Worm (Caenorhabditis elegans) whole organism, mixed stage, embryonic: ENCODE measurements around the gene T19H5.7.

ENCODE experiments used
- M03D4.4 ChIP-seq: sonication (generic microtip); optimal IDR thresholded peaks from 2 replicates; lab custom pipeline; 2017; ENCODE audit warnings: mild to moderate bottlenecking, missing genetic modification characterization, missing compliant biosample characterization
- bed-3 ChIP-seq: fragments of 200-800 bp; sonication (Bioruptor generic); optimal IDR thresholded peaks from 3 replicates; lab custom pipeline; 2018; ENCODE audit warnings: mild to moderate bottlenecking, missing genetic modification characterization, moderate library complexity, missing compliant biosample characterization
- blmp-1 ChIP-seq: fragments of 150-350 bp; optimal IDR thresholded peaks from 2 replicates; lab custom pipeline; 2014; ENCODE audit warnings: missing biosample characterization, missing genetic modification characterization
- ceh-39 ChIP-seq: fragments of 150-350 bp; optimal IDR thresholded peaks from 2 replicates; lab custom pipeline; 2014; ENCODE audit warnings: missing biosample characterization, missing genetic modification characterization
- ceh-43 ChIP-seq: fragments of 200-800 bp; sonication (Bioruptor generic); optimal IDR thresholded peaks from 2 replicates; lab custom pipeline; 2018; ENCODE audit warnings: mild to moderate bottlenecking, missing genetic modification characterization, moderate library complexity, missing compliant biosample characterization
- ces-1 ChIP-seq: fragments of 150-350 bp; optimal IDR thresholded peaks from 2 replicates; lab custom pipeline; 2014; ENCODE audit warnings: missing biosample characterization, missing genetic modification reagents, missing genetic modification characterization
- cnd-1 ChIP-seq: fragments of 200-800 bp; sonication (Bioruptor generic); optimal IDR thresholded peaks from 2 replicates; lab custom pipeline; 2018; ENCODE audit warnings: mild to moderate bottlenecking, missing genetic modification characterization, missing compliant biosample characterization
- drap-1 ChIP-seq: fragments of 200-800 bp; sonication (Bioruptor generic); optimal IDR thresholded peaks from 3 replicates; lab custom pipeline; 2018; ENCODE audit warnings: mild to moderate bottlenecking, missing genetic modification characterization, missing compliant biosample characterization
- elt-1 ChIP-seq: sonication (generic microtip); optimal IDR thresholded peaks from 2 replicates; lab custom pipeline; 2017; ENCODE audit warnings: missing genetic modification characterization, mild to moderate bottlenecking, missing compliant biosample characterization, antibody characterized with exemption, moderate library complexity, borderline replicate concordance; ENCODE audit not compliant: insufficient read depth
- elt-3 ChIP-seq: fragments of 150-350 bp; optimal IDR thresholded peaks from 2 replicates; lab custom pipeline; 2014; ENCODE audit warnings: missing biosample characterization, missing genetic modification characterization
- flh-1 ChIP-seq: fragments of 200-800 bp; sonication (Bioruptor generic); optimal IDR thresholded peaks from 2 replicates; lab custom pipeline; 2018; ENCODE audit warnings: mild to moderate bottlenecking, missing genetic modification characterization, moderate library complexity, missing compliant biosample characterization
- ham-2 ChIP-seq: fragments of 200-800 bp; sonication (Bioruptor generic); optimal IDR thresholded peaks from 2 replicates; lab custom pipeline; 2018; ENCODE audit warnings: mild to moderate bottlenecking, missing genetic modification characterization, missing compliant biosample characterization
- hlh-1 ChIP-seq: fragments of 150-350 bp; optimal IDR thresholded peaks from 2 replicates; lab custom pipeline; 2014; ENCODE audit warnings: missing biosample characterization, missing genetic modification reagents, missing genetic modification characterization
- lin-13 ChIP-seq: fragments of 150-350 bp; optimal IDR thresholded peaks from 2 replicates; lab custom pipeline; 2014; ENCODE audit warnings: missing biosample characterization, missing genetic modification characterization
- lin-32 ChIP-seq: fragments of 200-800 bp; sonication (Bioruptor generic); optimal IDR thresholded peaks from 2 replicates; lab custom pipeline; 2018; ENCODE audit warnings: mild to moderate bottlenecking, missing genetic modification characterization, missing compliant biosample characterization
- lsy-2 ChIP-seq: fragments of 150-350 bp; optimal IDR thresholded peaks from 2 replicates; lab custom pipeline; 2014; ENCODE audit warnings: missing biosample characterization, missing genetic modification characterization
- mep-1 ChIP-seq: fragments of 150-350 bp; optimal IDR thresholded peaks from 2 replicates; lab custom pipeline; 2017; ENCODE audit warnings: missing biosample characterization, missing genetic modification reagents, missing genetic modification characterization, inconsistent platforms
- mls-2 ChIP-seq: sonication (generic microtip); optimal IDR thresholded peaks from 2 replicates; lab custom pipeline; 2016; ENCODE audit warnings: mild to moderate bottlenecking, missing genetic modification characterization, moderate library complexity, missing compliant biosample characterization
- nhr-12 ChIP-seq: fragments of 150-350 bp; optimal IDR thresholded peaks from 2 replicates; lab custom pipeline; 2014; ENCODE audit warnings: missing biosample characterization, missing genetic modification characterization
- nhr-2 ChIP-seq: fragments of 150-350 bp; optimal IDR thresholded peaks from 2 replicates; lab custom pipeline; 2014; ENCODE audit warnings: missing biosample characterization, missing genetic modification characterization
- nhr-237 ChIP-seq: fragments of 150-350 bp; optimal IDR thresholded peaks from 2 replicates; lab custom pipeline; 2014; ENCODE audit warnings: missing biosample characterization, missing genetic modification characterization
- nhr-76 ChIP-seq: sonication (generic microtip); optimal IDR thresholded peaks from 2 replicates; lab custom pipeline; 2017; ENCODE audit warnings: missing biosample characterization, missing genetic modification characterization
- sem-2 ChIP-seq: fragments of 200-800 bp; sonication (Bioruptor generic); optimal IDR thresholded peaks from 2 replicates; lab custom pipeline; 2018; ENCODE audit warnings: mild to moderate bottlenecking, missing genetic modification characterization, missing compliant biosample characterization
- snpc-4 ChIP-seq: fragments of 150-350 bp; optimal IDR thresholded peaks from 2 replicates; lab custom pipeline; 2014; ENCODE audit warnings: missing biosample characterization, missing genetic modification characterization
- sptf-1 ChIP-seq: sonication (generic microtip); optimal IDR thresholded peaks from 2 replicates; lab custom pipeline; 2017; ENCODE audit warnings: mild to moderate bottlenecking, missing genetic modification characterization, moderate library complexity, missing compliant biosample characterization
- tbx-8 ChIP-seq: fragments of 200-800 bp; sonication (Bioruptor generic); optimal IDR thresholded peaks from 2 replicates; lab custom pipeline; 2018; ENCODE audit warnings: mild to moderate bottlenecking, missing genetic modification characterization, moderate library complexity, missing compliant biosample characterization
- unc-120 ChIP-seq: sonication (generic microtip); optimal IDR thresholded peaks from 2 replicates; lab custom pipeline; 2017; ENCODE audit warnings: missing genetic modification characterization, missing compliant biosample characterization; ENCODE audit not compliant: poor library complexity, severe bottlenecking
- unc-39 ChIP-seq: fragments of 150-350 bp; optimal IDR thresholded peaks from 2 replicates; lab custom pipeline; 2014; ENCODE audit warnings: missing biosample characterization, missing genetic modification characterization
- unc-62 ChIP-seq: fragments of 150-350 bp; optimal IDR thresholded peaks from 2 replicates; lab custom pipeline; 2014; ENCODE audit warnings: missing biosample characterization, missing genetic modification reagents, missing genetic modification characterization
- ztf-11 ChIP-seq: fragments of 150-350 bp; optimal IDR thresholded peaks from 2 replicates; lab custom pipeline; 2014; ENCODE audit warnings: missing biosample characterization, missing genetic modification characterization

T19H5.7 gene

ce11 chrII:9497309-9497708 is 17.4 kb upstream of the T19H5.7 start:
- TF ChIP-seq cnd-1 (tag; lab: Kevin White, UChicago) = no peak
- peak; percentile 89 for TF ChIP-seq ces-1

ce11 chrII:9493242-9494058 is 13.5 kb upstream of the T19H5.7 start:
- TF ChIP-seq unc-120 (tag; lab: Kevin White, UChicago) = no peak
- TF ChIP-seq mep-1 (tag; lab: Kevin White, UChicago) = no peak
- TF ChIP-seq sptf-1 (tag; lab: Kevin White, UChicago) = no peak
- TF ChIP-seq lin-13 (tag; lab: Kevin White, UChicago) = no peak
- TF ChIP-seq hlh-1 = no peak
- no peak for TF ChIP-seq mls-2 (tag; lab: Kevin White, UChicago)
- TF ChIP-seq elt-1 (tag; lab: Kevin White, UChicago) = no peak
- TF ChIP-seq ceh-39 (tag; lab: Kevin White, UChicago) = no peak
- TF ChIP-seq ztf-11 (tag; lab: Kevin White, UChicago) = no peak
- no peak for TF ChIP-seq nhr-2 (tag; lab: Kevin White, UChicago)
- no peak for TF ChIP-seq lsy-2 (tag; lab: Kevin White, UChicago)
- TF ChIP-seq nhr-12 (tag; lab: Kevin White, UChicago) = no peak
- TF ChIP-seq blmp-1 (tag; lab: Kevin White, UChicago) = no peak
- TF ChIP-seq M03D4.4 (tag; lab: Kevin White, UChicago) = no peak
- no peak for TF ChIP-seq unc-62 (GFP tag; lab: Kevin White, UChicago)
- TF ChIP-seq cnd-1 (tag; lab: Kevin White, UChicago) = no peak
- TF ChIP-seq bed-3 (GFP tag; lab: Kevin White, UChicago) = no peak
- TF ChIP-seq drap-1 (GFP tag; lab: Kevin White, UChicago) = no peak
- no peak for TF ChIP-seq lin-32 (GFP tag; lab: Kevin White, UChicago)

- TF ChIP-seq bed-3 (GFP tag; lab: Kevin White, UChicago) (no peak), nhr-12 (tag; lab: Kevin White, UChicago) (no peak), elt-1 (tag; lab: Kevin White, UChicago) (no peak), unc-62 (GFP tag; lab: Kevin White, UChicago) (peak; percentile 53), ceh-43 (GFP tag; lab: Kevin White, UChicago) (peak; percentile 24), mls-2 (tag; lab: Kevin White, UChicago) (peak; percentile 64), flh-1 (GFP tag; lab: Kevin White, UChicago) (no peak), snpc-4 (tag; lab: Kevin White, UChicago) (no peak), lin-13 (tag; lab: Kevin White, UChicago) (no peak), hlh-1 (peak; percentile 35), mep-1 (tag; lab: Kevin White, UChicago) (peak; percentile 6), elt-3 (no peak), drap-1 (GFP tag; lab: Kevin White, UChicago) (no peak), ztf-11 (tag; lab: Kevin White, UChicago) (no peak), ces-1 (no peak), ceh-39 (tag; lab: Kevin White, UChicago) (peak; percentile 51), ham-2 (GFP tag; lab: Kevin White, UChicago) (no peak), tbx-8 (GFP tag; lab: Kevin White, UChicago) (no peak), unc-120 (tag; lab: Kevin White, UChicago) (peak; percentile 29), cnd-1 (tag; lab: Kevin White, UChicago) (peak; percentile 67), nhr-76 (tag; lab: Kevin White, UChicago) (no peak), lsy-2 (tag; lab: Kevin White, UChicago) (peak; percentile 9), sem-2 (no peak), unc-39 (tag; lab: Kevin White, UChicago) (no peak)
Measured at ce11 chrII:9491045-9491444, 11.1 kb upstream of the T19H5.7 start.

ce11 chrII:9490589-9490988 is 10.7 kb upstream of the T19H5.7 start:
- TF ChIP-seq nhr-76 (tag; lab: Kevin White, UChicago) (no peak), hlh-1 (no peak), lsy-2 (tag; lab: Kevin White, UChicago) (no peak), unc-62 (GFP tag; lab: Kevin White, UChicago) (no peak), nhr-237 (tag; lab: Kevin White, UChicago) (no peak), mls-2 (tag; lab: Kevin White, UChicago) (no peak), elt-1 (tag; lab: Kevin White, UChicago) (no peak)
- TF ChIP-seq, all 35 proteins: peak for 0
